Fruit fly (Drosophila melanogaster) whole organism, prepupa: ENCODE results near the gene CG8541.

Experiments
- Blimp-1 ChIP-seq: fragments of 200-800 bp; sonication (Bioruptor generic); optimal IDR thresholded peaks from 3 replicates; lab custom pipeline; 2017; ENCODE audit warnings: missing biosample characterization, missing genetic modification characterization, mild to moderate bottlenecking, moderate library complexity, missing genetic modification reagents
- CG10631 ChIP-seq: fragments of 200-800 bp; sonication (Bioruptor generic); optimal IDR thresholded peaks from 2 replicates; lab custom pipeline; 2016; ENCODE audit warnings: missing biosample characterization, missing genetic modification characterization
- CG10669 ChIP-seq: fragments of 200-800 bp; sonication (Bioruptor generic); optimal IDR thresholded peaks from 3 replicates; lab custom pipeline; 2018; ENCODE audit warnings: missing biosample characterization, mild to moderate bottlenecking, missing genetic modification characterization, moderate library complexity
- CG11294 ChIP-seq: fragments of 200-800 bp; sonication (Bioruptor generic); IDR thresholded peaks from 2 replicates; pipeline ENCODE4 v1.3.6; 2022; ENCODE audit warnings: missing biosample characterization, missing genetic modification characterization
- CG11762 ChIP-seq: fragments of 200-800 bp; sonication (Bioruptor generic); optimal IDR thresholded peaks from 3 replicates; lab custom pipeline; 2016; ENCODE audit warnings: missing biosample characterization, missing genetic modification characterization; ENCODE audit not compliant: insufficient read depth
- CG15336 ChIP-seq: fragments of 200-800 bp; sonication (Bioruptor generic); IDR thresholded peaks from 2 replicates; pipeline ENCODE4 v1.3.6; 2022; ENCODE audit warnings: missing biosample characterization, missing genetic modification characterization
- CG3032 ChIP-seq: fragments of 200-800 bp; optimal IDR thresholded peaks from 2 replicates; lab custom pipeline; 2019; ENCODE audit warnings: missing biosample characterization, mild to moderate bottlenecking, missing genetic modification characterization, moderate library complexity
- CG32006 ChIP-seq: fragments of 200-800 bp; sonication (Bioruptor generic); optimal IDR thresholded peaks from 3 replicates; lab custom pipeline; 2017; ENCODE audit warnings: missing biosample characterization, mild to moderate bottlenecking, missing genetic modification characterization
- CG3919 ChIP-seq: fragments of 200-800 bp; sonication (Bioruptor generic); optimal IDR thresholded peaks from 3 replicates; lab custom pipeline; 2016; ENCODE audit warnings: missing biosample characterization, missing genetic modification characterization
- CG4318 ChIP-seq: fragments of 200-800 bp; sonication (Bioruptor generic); optimal IDR thresholded peaks from 3 replicates; lab custom pipeline; 2017; ENCODE audit warnings: missing biosample characterization, mild to moderate bottlenecking, missing genetic modification characterization
- CG6163 ChIP-seq: fragments of 200-800 bp; sonication (Bioruptor generic); IDR thresholded peaks from 3 replicates; pipeline ENCODE4 v1.3.6; 2022; ENCODE audit warnings: missing biosample characterization, missing genetic modification characterization
- CG6276 ChIP-seq: fragments of 200-800 bp; sonication (Bioruptor generic); optimal IDR thresholded peaks from 2 replicates; lab custom pipeline; 2017; ENCODE audit warnings: missing biosample characterization, mild to moderate bottlenecking, missing genetic modification characterization
- CG6808 ChIP-seq: fragments of 200-800 bp; sonication (Bioruptor generic); optimal IDR thresholded peaks from 3 replicates; lab custom pipeline; 2017; ENCODE audit warnings: missing biosample characterization, missing genetic modification characterization, mild to moderate bottlenecking, moderate library complexity, missing genetic modification reagents
- CG6854 ChIP-seq: fragments of 200-800 bp; sonication (Bioruptor generic); optimal IDR thresholded peaks from 2 replicates; lab custom pipeline; 2017; ENCODE audit warnings: missing biosample characterization, mild to moderate bottlenecking, missing genetic modification characterization
- CG8119 ChIP-seq: fragments of 200-800 bp; sonication (Bioruptor generic); IDR thresholded peaks from 3 replicates; pipeline ENCODE4 v1.3.6; 2022; ENCODE audit warnings: missing biosample characterization, missing genetic modification characterization
- CG8632 ChIP-seq: fragments of 200-800 bp; sonication (Bioruptor generic); optimal IDR thresholded peaks from 3 replicates; lab custom pipeline; 2016; ENCODE audit warnings: missing biosample characterization, missing genetic modification characterization
- Eip75B ChIP-seq: fragments of 200-800 bp; sonication (Bioruptor generic); optimal IDR thresholded peaks from 3 replicates; lab custom pipeline; 2016; ENCODE audit warnings: missing biosample characterization, missing genetic modification characterization
- Eip78C ChIP-seq: fragments of 200-800 bp; sonication (Bioruptor generic); peaks from one replicate; lab custom pipeline; 2016; ENCODE audit warnings: missing biosample characterization, missing genetic modification characterization
- Eip93F ChIP-seq: fragments of 200-800 bp; sonication (Bioruptor generic); optimal IDR thresholded peaks from 2 replicates; lab custom pipeline; 2016; ENCODE audit warnings: missing biosample characterization, mild to moderate bottlenecking, missing genetic modification characterization
- Ets96B ChIP-seq: fragments of 200-800 bp; optimal IDR thresholded peaks from 2 replicates; lab custom pipeline; 2019; ENCODE audit warnings: missing biosample characterization, mild to moderate bottlenecking, missing genetic modification characterization, moderate library complexity
- Hr38 ChIP-seq: sonication (Bioruptor generic); optimal IDR thresholded peaks from 2 replicates; lab custom pipeline; 2016; ENCODE audit warnings: missing biosample characterization, missing genetic modification characterization
- Hr39 ChIP-seq: fragments of 200-800 bp; sonication (Bioruptor generic); optimal IDR thresholded peaks from 2 replicates; lab custom pipeline; 2016; ENCODE audit warnings: missing biosample characterization, missing genetic modification characterization
- Hr4 ChIP-seq: fragments of 200-800 bp; sonication (Bioruptor generic); optimal IDR thresholded peaks from 3 replicates; lab custom pipeline; 2016; ENCODE audit warnings: missing biosample characterization, missing genetic modification characterization
- Lpt ChIP-seq: fragments of 200-800 bp; sonication (Bioruptor generic); optimal IDR thresholded peaks from 3 replicates; lab custom pipeline; 2016; ENCODE audit warnings: missing biosample characterization, missing genetic modification characterization
- Met ChIP-seq: fragments of 200-800 bp; sonication (Bioruptor generic); optimal IDR thresholded peaks from 3 replicates; lab custom pipeline; 2016; ENCODE audit warnings: missing biosample characterization, missing genetic modification characterization
- OdsH ChIP-seq: fragments of 200-800 bp; sonication (Bioruptor generic); optimal IDR thresholded peaks from 3 replicates; lab custom pipeline; 2016; ENCODE audit warnings: missing biosample characterization, missing genetic modification characterization
- Smox ChIP-seq: fragments of 200-800 bp; sonication (Bioruptor generic); optimal IDR thresholded peaks from 3 replicates; lab custom pipeline; 2016; ENCODE audit warnings: missing biosample characterization, missing genetic modification characterization
- Sox102F ChIP-seq: fragments of 200-800 bp; sonication (Bioruptor generic); optimal IDR thresholded peaks from 2 replicates; lab custom pipeline; 2016; ENCODE audit warnings: missing biosample characterization, mild to moderate bottlenecking, missing genetic modification characterization
- Sox14 ChIP-seq: fragments of 200-800 bp; sonication (Bioruptor generic); optimal IDR thresholded peaks from 3 replicates; lab custom pipeline; 2016; ENCODE audit warnings: missing biosample characterization, missing genetic modification characterization
- achi ChIP-seq: fragments of 200-800 bp; sonication (Bioruptor generic); optimal IDR thresholded peaks from 3 replicates; lab custom pipeline; 2016; ENCODE audit warnings: missing biosample characterization, missing genetic modification characterization
- cyc ChIP-seq: fragments of 200-800 bp; sonication (Bioruptor generic); optimal IDR thresholded peaks from 3 replicates; lab custom pipeline; 2016; ENCODE audit warnings: missing biosample characterization, missing genetic modification characterization
- dac ChIP-seq: fragments of 200-800 bp; sonication (Bioruptor generic); optimal IDR thresholded peaks from 2 replicates; lab custom pipeline; 2017; ENCODE audit warnings: missing biosample characterization, mild to moderate bottlenecking, missing genetic modification characterization
- dsx ChIP-seq: fragments of 200-800 bp; optimal IDR thresholded peaks from 3 replicates; lab custom pipeline; 2019; ENCODE audit warnings: missing biosample characterization, mild to moderate bottlenecking, missing genetic modification characterization, moderate library complexity; ENCODE audit not compliant: poor library complexity, severe bottlenecking
- eg ChIP-seq: fragments of 200-800 bp; sonication (Bioruptor generic); IDR thresholded peaks from 3 replicates; pipeline ENCODE4 v1.3.6; 2022; ENCODE audit warnings: missing biosample characterization, missing genetic modification characterization
- esn ChIP-seq: fragments of 200-800 bp; sonication (Bioruptor generic); optimal IDR thresholded peaks from 2 replicates; lab custom pipeline; 2016; ENCODE audit warnings: missing biosample characterization, mild to moderate bottlenecking, missing genetic modification characterization, moderate library complexity
- fd59A ChIP-seq: fragments of 200-800 bp; sonication (Bioruptor generic); optimal IDR thresholded peaks from 2 replicates; lab custom pipeline; 2017; ENCODE audit warnings: missing biosample characterization, mild to moderate bottlenecking, missing genetic modification characterization, missing genetic modification reagents
- fd85E ChIP-seq: fragments of 200-800 bp; sonication (Bioruptor generic); optimal IDR thresholded peaks from 3 replicates; lab custom pipeline; 2016; ENCODE audit warnings: missing biosample characterization, missing genetic modification characterization
- lz ChIP-seq: fragments of 200-800 bp; sonication (Bioruptor generic); optimal IDR thresholded peaks from 3 replicates; lab custom pipeline; 2016; ENCODE audit warnings: missing biosample characterization, missing genetic modification characterization
- spab ChIP-seq: fragments of 200-800 bp; sonication (Bioruptor generic); optimal IDR thresholded peaks from 2 replicates; lab custom pipeline; 2017; ENCODE audit warnings: missing biosample characterization, mild to moderate bottlenecking, missing genetic modification characterization, missing genetic modification reagents
- ss ChIP-seq, 2 experiments: fragments of 200-800 bp; sonication (Bioruptor generic); optimal IDR thresholded peaks; 2 replicates in 1 of 2; 3 replicates in 1 of 2; lab custom pipeline; 2017 to 2018; ENCODE audit warnings: mild to moderate bottlenecking in 2 of 2, missing biosample characterization in 2 of 2, missing genetic modification characterization in 2 of 2, moderate library complexity in 1 of 2
- svp ChIP-seq: fragments of 200-800 bp; sonication (Bioruptor generic); peaks from one replicate; lab custom pipeline; 2016; ENCODE audit warnings: missing biosample characterization, missing genetic modification characterization
- topi ChIP-seq: fragments of 200-800 bp; sonication (Bioruptor generic); optimal IDR thresholded peaks from 3 replicates; lab custom pipeline; 2016; ENCODE audit warnings: missing biosample characterization, missing genetic modification characterization
- vri ChIP-seq: fragments of 200-800 bp; sonication (Bioruptor generic); optimal IDR thresholded peaks from 3 replicates; lab custom pipeline; 2016; ENCODE audit warnings: missing biosample characterization, mild to moderate bottlenecking, missing genetic modification characterization

Gene CG8541

DNA sequence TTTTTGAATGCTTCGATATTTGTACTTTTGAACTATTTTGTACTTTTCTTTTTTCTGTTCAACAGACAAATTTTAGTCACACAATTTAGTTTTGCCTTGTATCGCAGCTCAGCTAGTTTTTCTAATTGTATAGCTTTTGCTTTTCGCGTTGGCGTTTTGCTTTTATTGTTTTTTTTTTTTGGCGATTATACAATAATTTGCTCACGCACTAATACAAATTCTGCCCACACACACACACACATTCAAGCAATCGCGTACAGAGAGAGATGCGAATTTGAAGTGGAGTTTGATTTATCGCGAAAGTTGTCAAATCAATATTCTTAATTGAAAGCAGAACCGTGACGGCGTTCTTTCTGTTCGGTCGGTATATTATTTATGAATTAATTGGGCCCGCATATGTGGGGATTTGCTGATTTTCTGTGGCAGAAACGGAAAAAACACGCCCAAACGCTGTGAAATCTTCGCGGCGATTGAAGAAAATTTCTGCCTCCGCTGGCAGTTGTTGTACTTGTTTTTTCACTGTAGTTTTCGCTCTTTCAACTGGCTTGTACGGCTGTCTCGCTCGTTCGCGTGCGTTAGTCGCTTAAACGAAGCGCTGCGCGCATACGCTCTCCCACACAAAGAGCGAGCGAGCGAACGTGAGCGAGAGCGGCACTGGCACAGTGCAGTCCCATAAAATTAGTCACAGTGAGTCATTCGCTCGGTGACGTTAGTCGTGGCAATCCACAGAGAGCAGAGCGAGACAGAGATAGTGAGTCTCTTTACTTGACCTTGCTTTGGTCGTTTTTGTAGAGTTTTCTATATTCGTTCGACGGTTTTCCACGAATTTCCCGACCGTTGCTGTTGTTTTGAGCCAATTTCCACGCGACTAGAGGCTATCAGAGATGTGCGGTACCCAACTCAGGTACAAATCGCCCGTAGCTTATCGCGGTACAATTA lies 36.4 kb upstream of the CG8541 start, which contains the start of gene Rac2 (continued):
- peak; percentile 64; the same call in 2 of the 3 replicates for TF ChIP-seq eg (GFP tag; lab: Robert Waterston, UW)
- peak; percentile 30 for TF ChIP-seq lz (GFP tag; lab: Kevin White, UChicago)
- TF ChIP-seq svp = peak; percentile 88
- no peak for TF ChIP-seq fd59A (GFP tag; lab: Kevin White, UChicago)
- peak; percentile 37 for TF ChIP-seq CG3032 (tag; lab: Kevin White, UChicago)
- TF ChIP-seq cyc (GFP tag; lab: Kevin White, UChicago) = peak; percentile 37
- peak; percentile 47 for TF ChIP-seq CG10631 (GFP tag; lab: Kevin White, UChicago)
- TF ChIP-seq OdsH (GFP tag; lab: Kevin White, UChicago) = peak; percentile 19
- peak; percentile 51 for TF ChIP-seq CG6854 (GFP tag; lab: Kevin White, UChicago)
- peak; percentile 67 for TF ChIP-seq Eip75B
- TF ChIP-seq Smox (GFP tag; lab: Kevin White, UChicago) = peak; percentile 32
- TF ChIP-seq CG11294 (GFP tag; lab: Robert Waterston, UW) = peak; percentile 30; the same call in 1 of the 2 replicates
- TF ChIP-seq CG10669 = peak; percentile 54
- TF ChIP-seq Ets96B = peak; percentile 54
- TF ChIP-seq Eip93F = no peak
- peak; percentile 42 for TF ChIP-seq esn
- TF ChIP-seq Hr38 (GFP tag; lab: Kevin White, UChicago) = no peak
- peak; percentile 67 for TF ChIP-seq Hr4
- TF ChIP-seq Sox14 (GFP tag; lab: Kevin White, UChicago) = peak; percentile 67
- TF ChIP-seq CG6163 (GFP tag; lab: Robert Waterston, UW) = peak; percentile 74
- TF ChIP-seq CG3919 (GFP tag; lab: Kevin White, UChicago) = peak; percentile 70
- TF ChIP-seq Lpt (GFP tag; lab: Kevin White, UChicago) = peak; percentile 54
- peak; percentile 51 for TF ChIP-seq CG6808
- TF ChIP-seq CG11762 (GFP tag; lab: Kevin White, UChicago) = peak; percentile 22
- peak; percentile 21 for TF ChIP-seq dac (GFP tag; lab: Kevin White, UChicago)

dm6 chr3L:7437366-7437765 lies 34.0 kb upstream of the CG8541 start, which contains the start of gene CG14835:
TSS of gene CG14835 (minus strand) at chr3L:7437466.
- no peak for TF ChIP-seq Eip93F
- TF ChIP-seq ss (GFP tag; optimal IDR thresholded peaks at IDR 0.05; lab: Kevin White, UChicago) = no peak
- TF ChIP-seq CG10669 = no peak
- TF ChIP-seq CG6276 = no peak
- no peak for TF ChIP-seq CG6163 (GFP tag; lab: Robert Waterston, UW)
- no peak for TF ChIP-seq topi (GFP tag; lab: Kevin White, UChicago)
- TF ChIP-seq CG32006 (GFP tag; lab: Kevin White, UChicago) = no peak
- TF ChIP-seq CG3032 (tag; lab: Kevin White, UChicago) = no peak
- no peak for TF ChIP-seq spab (GFP tag; lab: Kevin White, UChicago)
- TF ChIP-seq lz (GFP tag; lab: Kevin White, UChicago) = no peak
- TF ChIP-seq CG15336 (GFP tag; lab: Robert Waterston, UW) = no peak
- no peak for TF ChIP-seq Hr39 (GFP tag; lab: Kevin White, UChicago)
- TF ChIP-seq CG8632 (GFP tag; lab: Kevin White, UChicago) = no peak
- no peak for TF ChIP-seq CG10631 (GFP tag; lab: Kevin White, UChicago)
- no peak for TF ChIP-seq vri
- TF ChIP-seq, all 60 proteins: peak for 0

- TF ChIP-seq dsx (GFP tag; lab: Kevin White, UChicago) = no peak
- TF ChIP-seq Sox102F (GFP tag; lab: Kevin White, UChicago) = no peak
- no peak for TF ChIP-seq CG4318
- TF ChIP-seq Met (GFP tag; lab: Kevin White, UChicago) = no peak
- TF ChIP-seq svp = no peak
- TF ChIP-seq CG10631 (GFP tag; lab: Kevin White, UChicago) = no peak
- TF ChIP-seq achi (GFP tag; lab: Kevin White, UChicago) = no peak
- TF ChIP-seq Eip78C = no peak
- no peak for TF ChIP-seq CG8119
- TF ChIP-seq Hr39 (GFP tag; lab: Kevin White, UChicago) = no peak
- no peak for TF ChIP-seq topi (GFP tag; lab: Kevin White, UChicago)
- TF ChIP-seq CG8632 (GFP tag; lab: Kevin White, UChicago) = no peak
- no peak for TF ChIP-seq fd85E (GFP tag; lab: Kevin White, UChicago)
- TF ChIP-seq CG3919 (GFP tag; lab: Kevin White, UChicago) = no peak
- TF ChIP-seq fd59A (GFP tag; lab: Kevin White, UChicago) = no peak
- no peak for TF ChIP-seq Blimp-1 (GFP tag; lab: Kevin White, UChicago)
Measured at dm6 chr3L:7439305-7439704, 32.1 kb upstream of the CG8541 start, which contains the start of gene sphinx1. TSS of gene sphinx1 (minus strand) at chr3L:7439405.
